Fruit fly (Drosophila melanogaster): ENCODE data around the gene Polr1H.

Polr1H gene

dm6 chr3R:21790392-21790791, 12.7 kb upstream of the Polr1H start:
- no peak for TF ChIP-seq insv (optimal IDR thresholded peaks at IDR 0.05)

dm6 chr3R:21782295-21782922, 4.8 kb upstream of the Polr1H start, which contains the start of gene tsl:
Gene tsl (minus strand): TSS chr3R:21782536.
- TF ChIP-seq insv (optimal IDR thresholded peaks at IDR 0.05), result no peak

- no peak for TF ChIP-seq Sin3A (optimal IDR thresholded peaks at IDR 0.05)
- TF ChIP-seq Myc (optimal IDR thresholded peaks at IDR 0.05), result no peak
- TF ChIP-seq insv (optimal IDR thresholded peaks at IDR 0.05), result no peak
- no peak for TF ChIP-seq psq (optimal IDR thresholded peaks at IDR 0.05)
- no peak for TF ChIP-seq ttk (optimal IDR thresholded peaks at IDR 0.05)
- no peak for TF ChIP-seq h (optimal IDR thresholded peaks at IDR 0.05)
Measured at dm6 chr3R:21781448-21781847, 3.8 kb upstream of the Polr1H start.

DNA sequence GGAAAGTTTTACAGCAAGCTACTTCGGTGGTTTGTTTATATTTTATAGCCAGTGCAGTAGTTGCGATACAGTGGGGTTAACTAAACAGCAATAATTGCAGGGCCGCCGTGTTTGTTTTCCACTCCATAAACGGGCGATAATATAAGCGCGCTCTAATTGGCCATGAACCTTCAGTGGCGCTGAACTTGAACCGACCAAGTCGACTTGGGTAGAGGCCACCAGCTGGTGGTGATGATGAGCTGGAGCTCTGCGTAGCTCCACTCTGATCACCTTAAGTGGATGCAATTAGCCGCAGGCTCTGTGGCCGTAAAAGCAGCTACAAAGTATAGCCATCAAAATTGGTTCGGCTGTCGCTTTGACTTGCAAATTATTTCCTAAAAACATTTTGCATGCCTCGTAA, 2.4 kb upstream of the Polr1H start:
- TF ChIP-seq insv (optimal IDR thresholded peaks at IDR 0.05) (no peak), psq (optimal IDR thresholded peaks at IDR 0.05) (no peak), Myc (optimal IDR thresholded peaks at IDR 0.05) (no peak), h (optimal IDR thresholded peaks at IDR 0.05) (no peak), Sin3A (optimal IDR thresholded peaks at IDR 0.05) (no peak), ttk (optimal IDR thresholded peaks at IDR 0.05) (no peak)

DNA sequence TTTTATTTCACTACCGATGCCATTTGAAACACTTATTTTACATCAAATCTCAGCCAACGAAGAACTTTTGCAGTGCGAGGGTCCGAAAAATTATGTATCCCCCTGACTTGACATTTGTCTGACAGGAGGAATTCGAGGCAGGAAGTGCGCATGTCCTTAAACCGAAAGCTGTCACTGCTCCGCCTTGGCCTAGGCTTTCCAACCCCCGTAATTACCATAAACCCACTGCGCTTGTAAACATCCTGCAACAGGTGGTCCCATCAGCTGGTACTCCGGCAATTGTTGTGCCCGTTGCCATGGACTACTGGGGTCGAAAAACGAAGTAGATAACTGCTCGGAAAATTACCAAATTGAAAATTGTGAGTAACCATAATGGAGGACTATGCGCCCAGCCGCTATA, 1.9 kb downstream of the Polr1H start, which contains the start of the genes GABA-B-R2 and CG6800:
Gene GABA-B-R2, minus strand, starts transcription at position 75 of the 400 bp plus-strand sequence.
Gene CG6800, plus strand, starts transcription at position 373 of the 400 bp plus-strand sequence.
- TF ChIP-seq Myc (optimal IDR thresholded peaks at IDR 0.05), result no peak
- no peak for TF ChIP-seq ttk (optimal IDR thresholded peaks at IDR 0.05)
- no peak for TF ChIP-seq h (optimal IDR thresholded peaks at IDR 0.05)
- TF ChIP-seq psq (optimal IDR thresholded peaks at IDR 0.05), result no peak
- TF ChIP-seq Sin3A (optimal IDR thresholded peaks at IDR 0.05), result no peak
- no peak for TF ChIP-seq insv (optimal IDR thresholded peaks at IDR 0.05)

DNA sequence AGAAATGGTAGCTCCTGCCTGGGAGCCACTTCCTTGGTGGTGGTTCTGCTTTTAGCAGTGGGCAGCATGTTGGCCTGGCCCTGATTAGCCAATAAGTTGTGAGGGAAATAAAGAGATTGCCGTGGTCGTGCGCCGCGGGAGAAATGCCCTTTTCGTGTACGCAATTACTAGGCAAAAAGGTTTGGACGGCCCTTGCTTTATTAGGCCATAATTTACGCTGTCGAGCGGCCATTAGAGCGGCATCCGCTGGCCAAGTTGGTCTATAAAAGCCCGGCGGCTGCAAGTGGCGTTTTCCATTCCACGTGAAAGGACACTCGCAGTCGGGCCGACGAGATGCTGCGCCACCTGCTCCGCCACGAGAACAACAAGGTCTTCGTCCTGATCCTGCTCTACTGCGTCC, 8.4 kb downstream of the Polr1H start, which contains the start of gene Burs:
Gene Burs, plus strand, starts transcription at position 301 of the 400 bp plus-strand sequence.
- TF ChIP-seq h (optimal IDR thresholded peaks at IDR 0.05) (no peak), Sin3A (optimal IDR thresholded peaks at IDR 0.05) (no peak), insv (optimal IDR thresholded peaks at IDR 0.05) (no peak), psq (optimal IDR thresholded peaks at IDR 0.05) (no peak), ttk (optimal IDR thresholded peaks at IDR 0.05) (no peak), Myc (optimal IDR thresholded peaks at IDR 0.05) (no peak)

- TF ChIP-seq insv (optimal IDR thresholded peaks at IDR 0.05) (no peak), ttk (optimal IDR thresholded peaks at IDR 0.05) (no peak), Myc (optimal IDR thresholded peaks at IDR 0.05) (no peak), h (optimal IDR thresholded peaks at IDR 0.05) (no peak), psq (optimal IDR thresholded peaks at IDR 0.05) (no peak), Sin3A (optimal IDR thresholded peaks at IDR 0.05) (no peak)
Measured at dm6 chr3R:21758145-21758856, 19.3 kb downstream of the Polr1H start, which contains the start of gene CG42335. Gene CG42335 (plus strand): TSS chr3R:21758764.

DNA sequence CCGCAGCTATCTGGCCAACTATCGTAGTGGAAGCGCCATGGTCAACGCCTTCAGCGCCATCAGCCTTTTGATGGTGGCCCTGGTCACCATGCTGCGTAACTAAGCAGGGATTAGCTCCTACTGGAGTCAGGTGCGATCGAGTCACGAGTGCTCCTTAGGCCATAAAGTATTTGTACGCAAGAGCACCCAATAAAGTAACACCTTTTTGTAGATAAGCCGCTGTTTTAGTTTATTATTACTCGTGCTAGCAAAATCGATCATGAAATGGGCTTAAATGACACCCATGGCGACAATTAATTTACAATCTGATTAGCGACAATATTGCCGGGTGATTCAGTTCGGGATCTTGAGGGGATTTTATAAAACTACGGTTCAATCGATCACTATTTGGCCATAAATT, 20.1 kb downstream of the Polr1H start:
- TF ChIP-seq ttk (optimal IDR thresholded peaks at IDR 0.05), result no peak
- no peak for TF ChIP-seq h (optimal IDR thresholded peaks at IDR 0.05)
- no peak for TF ChIP-seq psq (optimal IDR thresholded peaks at IDR 0.05)
- no peak for TF ChIP-seq Sin3A (optimal IDR thresholded peaks at IDR 0.05)
- TF ChIP-seq Myc (optimal IDR thresholded peaks at IDR 0.05), result no peak
- TF ChIP-seq insv (optimal IDR thresholded peaks at IDR 0.05), result no peak

- TF ChIP-seq Myc (optimal IDR thresholded peaks at IDR 0.05) (no peak), psq (optimal IDR thresholded peaks at IDR 0.05) (no peak), ttk (optimal IDR thresholded peaks at IDR 0.05) (no peak), Sin3A (optimal IDR thresholded peaks at IDR 0.05) (no peak), insv (optimal IDR thresholded peaks at IDR 0.05) (no peak), h (optimal IDR thresholded peaks at IDR 0.05) (no peak)
Measured at dm6 chr3R:21753974-21754373, 23.7 kb downstream of the Polr1H start, which contains the start of gene CG31198. Gene CG31198 (plus strand): TSS chr3R:21754324.

- TF ChIP-seq psq (optimal IDR thresholded peaks at IDR 0.05) (no peak), ttk (optimal IDR thresholded peaks at IDR 0.05) (no peak), h (optimal IDR thresholded peaks at IDR 0.05) (no peak), Myc (optimal IDR thresholded peaks at IDR 0.05) (no peak), Sin3A (optimal IDR thresholded peaks at IDR 0.05) (no peak), insv (optimal IDR thresholded peaks at IDR 0.05) (no peak)
Measured at dm6 chr3R:21753099-21753498, 24.5 kb downstream of the Polr1H start.

DNA sequence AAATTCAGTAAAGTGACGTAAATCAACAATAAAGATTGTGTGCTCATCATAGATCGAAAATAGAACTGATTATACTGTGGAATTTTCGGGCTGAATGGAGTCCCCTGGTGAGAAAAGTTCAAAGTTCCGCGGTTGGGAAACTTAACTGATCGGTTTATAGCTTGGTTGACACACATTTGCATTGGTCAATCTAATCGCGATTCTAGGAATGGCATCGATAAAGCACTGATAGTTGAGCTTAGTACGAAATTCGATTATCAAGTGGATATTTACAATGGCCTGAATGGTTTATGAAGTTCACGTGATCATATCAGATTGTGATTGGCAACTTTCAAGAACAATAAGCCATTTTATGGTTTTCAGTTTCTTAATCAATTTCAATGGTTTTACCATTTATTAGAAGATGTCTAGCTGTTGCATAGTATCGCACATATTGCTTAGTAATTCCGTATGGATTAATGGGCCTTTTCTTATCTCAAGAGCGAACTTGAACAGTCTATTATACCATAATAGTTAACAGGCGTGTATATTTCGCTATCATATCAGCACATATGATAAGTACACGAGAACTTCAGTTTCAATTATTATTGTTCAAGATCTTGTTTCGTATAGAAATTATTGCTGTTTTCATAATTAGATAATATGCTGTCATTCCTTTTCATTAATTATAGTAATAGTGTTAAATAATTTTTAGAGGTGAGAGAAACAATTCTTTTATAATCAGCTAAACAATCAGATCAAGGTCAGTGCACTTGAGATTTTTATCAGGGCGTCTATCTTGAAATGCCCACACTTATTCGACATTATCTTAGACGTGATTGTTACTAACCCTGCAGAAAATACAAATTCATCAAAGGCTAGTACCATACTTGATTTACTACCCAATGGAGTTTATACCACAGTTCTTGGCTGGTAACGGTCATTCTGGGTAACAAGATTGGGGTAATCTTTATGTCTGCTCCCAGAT, 28.4 kb downstream of the Polr1H start, which contains the start of gene CG31233:
Gene CG31233, plus strand, starts transcription at position 900 of the 967 bp plus-strand sequence.
- TF ChIP-seq insv (optimal IDR thresholded peaks at IDR 0.05), result no peak
- no peak for TF ChIP-seq h (optimal IDR thresholded peaks at IDR 0.05)
- no peak for TF ChIP-seq ttk (optimal IDR thresholded peaks at IDR 0.05)
- no peak for TF ChIP-seq psq (optimal IDR thresholded peaks at IDR 0.05)
- TF ChIP-seq Myc (optimal IDR thresholded peaks at IDR 0.05), result no peak
- no peak for TF ChIP-seq Sin3A (optimal IDR thresholded peaks at IDR 0.05)

- TF ChIP-seq insv (optimal IDR thresholded peaks at IDR 0.05), result no peak
- TF ChIP-seq Sin3A (optimal IDR thresholded peaks at IDR 0.05), result no peak
- no peak for TF ChIP-seq h (optimal IDR thresholded peaks at IDR 0.05)
- TF ChIP-seq ttk (optimal IDR thresholded peaks at IDR 0.05), result no peak
- TF ChIP-seq Myc (optimal IDR thresholded peaks at IDR 0.05), result no peak
- no peak for TF ChIP-seq psq (optimal IDR thresholded peaks at IDR 0.05)
Measured at dm6 chr3R:21745887-21746286, 31.8 kb downstream of the Polr1H start.
